Worm (Caenorhabditis elegans) whole organism, L3 larva: ENCODE data around the gene R160.5.

Source experiments
- R02D3.7 ChIP-seq: fragments of 150-350 bp; optimal IDR thresholded peaks from 2 replicates; lab custom pipeline; 2014; ENCODE audit warnings: missing biosample characterization, missing genetic modification characterization
- ZK546.5 ChIP-seq: sonication (generic microtip); optimal IDR thresholded peaks from 2 replicates; lab custom pipeline; 2017; ENCODE audit warnings: missing biosample characterization, missing genetic modification characterization
- aly-2 ChIP-seq: fragments of 150-350 bp; optimal IDR thresholded peaks from 2 replicates; lab custom pipeline; 2014; ENCODE audit warnings: missing biosample characterization, missing genetic modification characterization
- ceh-16 ChIP-seq: sonication (generic microtip); optimal IDR thresholded peaks from 2 replicates; lab custom pipeline; 2017; ENCODE audit warnings: missing biosample characterization, missing genetic modification characterization
- ceh-28 ChIP-seq: fragments of 150-350 bp; optimal IDR thresholded peaks from 2 replicates; lab custom pipeline; 2014; ENCODE audit warnings: missing biosample characterization, missing genetic modification reagents, missing genetic modification characterization
- ceh-82 ChIP-seq: fragments of 150-350 bp; optimal IDR thresholded peaks from 2 replicates; lab custom pipeline; 2014; ENCODE audit warnings: missing biosample characterization, missing genetic modification characterization
- ceh-9 ChIP-seq: sonication (generic microtip); optimal IDR thresholded peaks from 2 replicates; lab custom pipeline; 2018; ENCODE audit warnings: missing biosample characterization, missing genetic modification characterization
- daf-12 ChIP-seq: fragments of 150-350 bp; optimal IDR thresholded peaks from 2 replicates; lab custom pipeline; 2014; ENCODE audit warnings: missing biosample characterization, missing genetic modification reagents, missing genetic modification characterization
- egl-27 ChIP-seq: sonication (generic microtip); optimal IDR thresholded peaks from 4 replicates; lab custom pipeline; 2017; ENCODE audit warnings: missing biosample characterization, missing genetic modification reagents, missing genetic modification characterization
- egl-5 ChIP-seq: fragments of 150-350 bp; optimal IDR thresholded peaks from 2 replicates; lab custom pipeline; 2017; ENCODE audit warnings: missing biosample characterization, missing genetic modification reagents, missing genetic modification characterization, inconsistent platforms
- elt-1 ChIP-seq: fragments of 150-350 bp; optimal IDR thresholded peaks from 2 replicates; lab custom pipeline; 2014; ENCODE audit warnings: missing biosample characterization, missing genetic modification characterization
- elt-2 ChIP-seq: sonication (generic microtip); optimal IDR thresholded peaks from 2 replicates; lab custom pipeline; 2016; ENCODE audit warnings: missing genetic modification reagents, mild to moderate bottlenecking, missing genetic modification characterization, missing compliant biosample characterization
- elt-3 ChIP-seq, 3 experiments: fragments of 150-350 bp in 1 of 3; sonication (generic microtip) in 2 of 3; optimal IDR thresholded peaks; 2 replicates in 2 of 3; 4 replicates in 1 of 3; lab custom pipeline; 2014 to 2017; ENCODE audit warnings: missing biosample characterization in 3 of 3, missing genetic modification characterization in 3 of 3
- eor-1 ChIP-seq, 2 experiments: fragments of 150-350 bp; optimal IDR thresholded peaks; 2 replicates each; lab custom pipeline; 2014 to 2018; ENCODE audit warnings: missing biosample characterization in 2 of 2, missing genetic modification characterization in 2 of 2
- fkh-10 ChIP-seq: sonication (generic microtip); optimal IDR thresholded peaks from 2 replicates; lab custom pipeline; 2017; ENCODE audit warnings: missing biosample characterization, missing genetic modification reagents, missing genetic modification characterization
- fkh-2 ChIP-seq: fragments of 150-350 bp; optimal IDR thresholded peaks from 2 replicates; lab custom pipeline; 2014; ENCODE audit warnings: missing biosample characterization, missing genetic modification reagents, missing genetic modification characterization
- fos-1 ChIP-seq: fragments of 150-350 bp; optimal IDR thresholded peaks from 2 replicates; lab custom pipeline; 2014; ENCODE audit warnings: missing biosample characterization, missing genetic modification characterization
- hmg-11 ChIP-seq: sonication (generic microtip); optimal IDR thresholded peaks from 2 replicates; lab custom pipeline; 2016; ENCODE audit warnings: missing genetic modification characterization, missing compliant biosample characterization
- jun-1 ChIP-seq: fragments of 150-350 bp; optimal IDR thresholded peaks from 2 replicates; lab custom pipeline; 2014; ENCODE audit warnings: missing biosample characterization, missing genetic modification reagents, missing genetic modification characterization
- lin-15B ChIP-seq: fragments of 150-350 bp; optimal IDR thresholded peaks from 2 replicates; lab custom pipeline; 2014; ENCODE audit warnings: missing biosample characterization, missing genetic modification characterization
- lin-39 ChIP-seq: fragments of 150-350 bp; optimal IDR thresholded peaks from 2 replicates; lab custom pipeline; 2018; ENCODE audit warnings: missing biosample characterization, missing genetic modification reagents, missing genetic modification characterization
- lsy-12 ChIP-seq: sonication (generic microtip); optimal IDR thresholded peaks from 2 replicates; lab custom pipeline; 2016; ENCODE audit warnings: mild to moderate bottlenecking, missing genetic modification characterization, missing compliant biosample characterization
- mdl-1 ChIP-seq: fragments of 150-350 bp; optimal IDR thresholded peaks from 2 replicates; lab custom pipeline; 2014; ENCODE audit warnings: missing biosample characterization, missing genetic modification characterization
- mml-1 ChIP-seq: fragments of 150-350 bp; sonication (generic microtip); optimal IDR thresholded peaks from 3 replicates; lab custom pipeline; 2014; ENCODE audit warnings: missing biosample characterization, missing genetic modification characterization
- nfya-1 ChIP-seq: sonication (generic microtip); optimal IDR thresholded peaks from 2 replicates; lab custom pipeline; 2017; ENCODE audit warnings: missing genetic modification characterization, mild to moderate bottlenecking, missing compliant biosample characterization, antibody characterized with exemption, moderate library complexity; ENCODE audit not compliant: insufficient read depth
- nhr-11 ChIP-seq: fragments of 150-350 bp; optimal IDR thresholded peaks from 2 replicates; lab custom pipeline; 2014; ENCODE audit warnings: missing biosample characterization, missing genetic modification characterization
- nhr-23 ChIP-seq: fragments of 150-350 bp; optimal IDR thresholded peaks from 2 replicates; lab custom pipeline; 2014; ENCODE audit warnings: missing biosample characterization, missing genetic modification reagents, missing genetic modification characterization
- nhr-237 ChIP-seq: fragments of 150-350 bp; optimal IDR thresholded peaks from 2 replicates; lab custom pipeline; 2014; ENCODE audit warnings: missing biosample characterization, missing genetic modification characterization
- nhr-25 ChIP-seq: sonication (generic microtip); optimal IDR thresholded peaks from 2 replicates; lab custom pipeline; 2017; ENCODE audit warnings: missing biosample characterization, missing genetic modification characterization
- nhr-28 ChIP-seq: fragments of 150-350 bp; optimal IDR thresholded peaks from 2 replicates; lab custom pipeline; 2014; ENCODE audit warnings: missing biosample characterization, missing genetic modification characterization
- nhr-43 ChIP-seq: sonication (generic microtip); optimal IDR thresholded peaks from 2 replicates; lab custom pipeline; 2016; ENCODE audit warnings: mild to moderate bottlenecking, missing genetic modification characterization, missing compliant biosample characterization; ENCODE audit not compliant: poor library complexity, severe bottlenecking
- nhr-67 ChIP-seq: fragments of 150-350 bp; optimal IDR thresholded peaks from 2 replicates; lab custom pipeline; 2014; ENCODE audit warnings: missing biosample characterization, missing genetic modification characterization
- nhr-76 ChIP-seq: fragments of 150-350 bp; sonication (generic microtip); optimal IDR thresholded peaks from 5 replicates; lab custom pipeline; 2014; ENCODE audit warnings: missing biosample characterization, missing genetic modification characterization
- nhr-77 ChIP-seq: fragments of 150-350 bp; optimal IDR thresholded peaks from 2 replicates; lab custom pipeline; 2014; ENCODE audit warnings: missing biosample characterization, missing genetic modification characterization
- pha-4 ChIP-seq: fragments of 150-350 bp; optimal IDR thresholded peaks from 2 replicates; lab custom pipeline; 2014; ENCODE audit warnings: missing biosample characterization, missing genetic modification reagents, missing genetic modification characterization
- pqm-1 ChIP-seq: fragments of 150-350 bp; optimal IDR thresholded peaks from 2 replicates; lab custom pipeline; 2017; ENCODE audit warnings: missing biosample characterization, missing genetic modification characterization, inconsistent platforms
- sea-2 ChIP-seq: fragments of 150-350 bp; sonication (generic microtip); optimal IDR thresholded peaks from 4 replicates; lab custom pipeline; 2014; ENCODE audit warnings: missing biosample characterization, missing genetic modification reagents, missing genetic modification characterization
- skn-1 ChIP-seq: fragments of 150-350 bp; optimal IDR thresholded peaks from 2 replicates; lab custom pipeline; 2014; ENCODE audit warnings: missing biosample characterization, missing genetic modification characterization
- snpc-4 ChIP-seq: fragments of 150-350 bp; optimal IDR thresholded peaks from 2 replicates; lab custom pipeline; 2014; ENCODE audit warnings: missing biosample characterization, missing genetic modification characterization
- tbx-2 ChIP-seq: sonication (generic microtip); optimal IDR thresholded peaks from 2 replicates; lab custom pipeline; 2016; ENCODE audit warnings: mild to moderate bottlenecking, missing genetic modification characterization, missing compliant biosample characterization
- unc-39 ChIP-seq: sonication (generic microtip); optimal IDR thresholded peaks from 4 replicates; lab custom pipeline; 2017; ENCODE audit warnings: missing biosample characterization, missing genetic modification characterization
- unc-62 ChIP-seq: fragments of 150-350 bp; sonication (generic microtip); optimal IDR thresholded peaks from 4 replicates; lab custom pipeline; 2014; ENCODE audit warnings: missing biosample characterization, missing genetic modification reagents, missing genetic modification characterization
- zag-1 ChIP-seq: fragments of 150-350 bp; optimal IDR thresholded peaks from 2 replicates; lab custom pipeline; 2014; ENCODE audit warnings: missing biosample characterization, missing genetic modification characterization
- ztf-11 ChIP-seq: fragments of 150-350 bp; optimal IDR thresholded peaks from 2 replicates; lab custom pipeline; 2014; ENCODE audit warnings: missing biosample characterization, missing genetic modification characterization

R160.5 gene

ce11 chrX:4395073-4395850 lies 24.6 kb upstream of the R160.5 start (continued):
- TF ChIP-seq nhr-76 (tag; lab: Kevin White, UChicago) (no peak), snpc-4 (tag; lab: Kevin White, UChicago) (peak; percentile 80), lsy-12 (tag; lab: Kevin White, UChicago) (no peak), mml-1 (no peak), nhr-67 (tag; lab: Kevin White, UChicago) (no peak), eor-1 (tag; optimal IDR thresholded peaks at IDR 0.05; lab: Kevin White, UChicago) (no peak), elt-1 (tag; lab: Kevin White, UChicago) (no peak), aly-2 (tag; lab: Kevin White, UChicago) (no peak), nhr-43 (tag; lab: Kevin White, UChicago) (peak; percentile 86), hmg-11 (tag; lab: Kevin White, UChicago) (peak; percentile 84), mdl-1 (no peak), fos-1 (tag; lab: Kevin White, UChicago) (no peak), ceh-16 (tag; lab: Kevin White, UChicago) (no peak), skn-1 (peak; percentile 46), nhr-237 (no peak), elt-3 (tag; optimal IDR thresholded peaks at IDR 0.05; lab: Kevin White, UChicago) (no peak), egl-27 (tag; lab: Kevin White, UChicago) (no peak), sea-2 (no peak), nhr-77 (peak; percentile 71), ZK546.5 (tag; lab: Kevin White, UChicago) (no peak), egl-5 (peak; percentile 65), elt-2 (peak; percentile 62), fkh-10 (GFP tag; lab: Kevin White, UChicago) (no peak), ceh-82 (peak; percentile 29), unc-39 (no peak), nhr-25 (tag; lab: Kevin White, UChicago) (peak; percentile 87)

- TF ChIP-seq nfya-1 (peak; percentile 27), R02D3.7 (tag; lab: Kevin White, UChicago) (no peak), tbx-2 (no peak), egl-5 (no peak)
Measured at ce11 chrX:4391680-4392079, 21.0 kb upstream of the R160.5 start.

ce11 chrX:4388834-4389409 lies 18.3 kb upstream of the R160.5 start, which contains the start of gene dpy-23:
dpy-23 (plus strand) TSS chrX:4389359.
- TF ChIP-seq hmg-11 (tag; lab: Kevin White, UChicago) (peak; percentile 98), unc-39 (no peak), ztf-11 (tag; lab: Kevin White, UChicago) (no peak), sea-2 (no peak), egl-27 (tag; lab: Kevin White, UChicago) (peak; percentile 59), jun-1 (tag; lab: Kevin White, UChicago) (peak; percentile 96), nhr-11 (peak; percentile 89), fos-1 (tag; lab: Kevin White, UChicago) (peak; percentile 73), zag-1 (peak; percentile 72), ceh-9 (tag; lab: Kevin White, UChicago) (no peak), elt-1 (tag; lab: Kevin White, UChicago) (peak; percentile 76), lin-39 (peak; percentile 98), fkh-10 (GFP tag; lab: Kevin White, UChicago) (peak; percentile 89), ceh-16 (tag; lab: Kevin White, UChicago) (no peak), pqm-1 (tag; lab: Kevin White, UChicago) (peak; percentile 50), nhr-25 (tag; lab: Kevin White, UChicago) (peak; percentile 98), nhr-28 (tag; lab: Kevin White, UChicago) (no peak), tbx-2 (peak; percentile 85), egl-5 (no peak), fkh-2 (tag; lab: Kevin White, UChicago) (no peak), eor-1 (tag; optimal IDR thresholded peaks at IDR 0.05; lab: Kevin White, UChicago) (no peak), ceh-82 (peak; percentile 69), pha-4 (tag; lab: Kevin White, UChicago) (peak; percentile 97), nhr-23 (tag; lab: Kevin White, UChicago) (peak; percentile 90), unc-62 (GFP tag; lab: Kevin White, UChicago) (peak; percentile 85), ceh-28 (tag; lab: Kevin White, UChicago) (peak; percentile 86), R02D3.7 (tag; lab: Kevin White, UChicago) (peak; percentile 72), lin-15B (tag; lab: Kevin White, UChicago) (peak; percentile 77), aly-2 (tag; lab: Kevin White, UChicago) (no peak), nhr-43 (tag; lab: Kevin White, UChicago) (peak; percentile 93), daf-12 (tag; lab: Kevin White, UChicago) (no peak), nhr-67 (tag; lab: Kevin White, UChicago) (peak; percentile 37), lsy-12 (tag; lab: Kevin White, UChicago) (peak; percentile 75), snpc-4 (tag; lab: Kevin White, UChicago) (peak; percentile 66), nhr-77 (peak; percentile 55), mdl-1 (peak; percentile 79), elt-3 (tag; optimal IDR thresholded peaks at IDR 0.05; lab: Kevin White, UChicago) (peak in 1 of 3 experiments; percentile 71), skn-1 (peak; percentile 92), ZK546.5 (tag; lab: Kevin White, UChicago) (no peak), mml-1 (no peak), nhr-237 (no peak)
